Worm (Caenorhabditis elegans) whole organism, late embryonic: ENCODE results near the gene lgc-48.

Experiments used
- C38D4.7 ChIP-seq: fragments of 200-800 bp; sonication (Bioruptor generic); optimal IDR thresholded peaks from 2 replicates; lab custom pipeline; 2018; ENCODE audit warnings: mild to moderate bottlenecking, missing genetic modification characterization, moderate library complexity, missing compliant biosample characterization
- F13H6.1 ChIP-seq: sonication (generic microtip); optimal IDR thresholded peaks from 2 replicates; lab custom pipeline; 2016; ENCODE audit warnings: missing genetic modification characterization, missing compliant biosample characterization
- K02D7.2 ChIP-seq: sonication (generic microtip); optimal IDR thresholded peaks from 2 replicates; lab custom pipeline; 2017; ENCODE audit warnings: mild to moderate bottlenecking, missing genetic modification characterization, missing compliant biosample characterization
- K09A11.1 ChIP-seq: sonication (generic microtip); optimal IDR thresholded peaks from 2 replicates; lab custom pipeline; 2017; ENCODE audit warnings: antibody characterized with exemption, mild to moderate bottlenecking, missing genetic modification characterization, missing compliant biosample characterization; ENCODE audit not compliant: insufficient read depth
- ahr-1 ChIP-seq: sonication (generic microtip); optimal IDR thresholded peaks from 2 replicates; lab custom pipeline; 2016; ENCODE audit warnings: missing genetic modification characterization, missing compliant biosample characterization
- ama-1 ChIP-seq: fragments of 150-350 bp; optimal IDR thresholded peaks from 2 replicates; lab custom pipeline; 2014
- ceh-14 ChIP-seq: sonication (generic microtip); optimal IDR thresholded peaks from 2 replicates; lab custom pipeline; 2016; ENCODE audit warnings: missing genotype, missing genetic modification characterization, missing compliant biosample characterization
- ceh-18 ChIP-seq: sonication (generic microtip); optimal IDR thresholded peaks from 2 replicates; lab custom pipeline; 2016; ENCODE audit warnings: missing genetic modification characterization, missing compliant biosample characterization
- ceh-22 ChIP-seq: sonication (generic microtip); optimal IDR thresholded peaks from 2 replicates; lab custom pipeline; 2017; ENCODE audit warnings: missing biosample characterization, missing genetic modification characterization
- ceh-30 ChIP-seq: fragments of 150-350 bp; optimal IDR thresholded peaks from 2 replicates; lab custom pipeline; 2014; ENCODE audit warnings: missing biosample characterization, missing genetic modification characterization
- ceh-31 ChIP-seq: sonication (generic microtip); optimal IDR thresholded peaks from 2 replicates; lab custom pipeline; 2016; ENCODE audit warnings: missing genetic modification characterization, missing compliant biosample characterization
- ceh-34 ChIP-seq: sonication (generic microtip); optimal IDR thresholded peaks from 2 replicates; lab custom pipeline; 2016; ENCODE audit warnings: mild to moderate bottlenecking, missing genetic modification characterization, missing compliant biosample characterization
- ceh-45 ChIP-seq: fragments of 200-800 bp; sonication (Bioruptor generic); IDR thresholded peaks from 2 replicates; pipeline ENCODE4 v1.3.6; 2022; ENCODE audit warnings: missing genetic modification reagents, missing genetic modification characterization, missing compliant biosample characterization
- ceh-9 ChIP-seq: sonication (generic microtip); optimal IDR thresholded peaks from 2 replicates; lab custom pipeline; 2016; ENCODE audit warnings: mild to moderate bottlenecking, missing genetic modification characterization, inconsistent platforms, missing compliant biosample characterization
- dve-1 ChIP-seq: sonication (generic microtip); optimal IDR thresholded peaks from 2 replicates; lab custom pipeline; 2017; ENCODE audit warnings: antibody characterized with exemption, mild to moderate bottlenecking, missing genetic modification characterization, missing compliant biosample characterization
- elt-2 ChIP-seq: sonication (generic microtip); optimal IDR thresholded peaks from 2 replicates; lab custom pipeline; 2016; ENCODE audit warnings: missing genetic modification reagents, missing genetic modification characterization, missing compliant biosample characterization
- ets-4 ChIP-seq: sonication (generic microtip); optimal IDR thresholded peaks from 2 replicates; lab custom pipeline; 2016; ENCODE audit warnings: missing genetic modification characterization, missing compliant biosample characterization
- eyg-1 ChIP-seq: sonication (generic microtip); optimal IDR thresholded peaks from 2 replicates; lab custom pipeline; 2016; ENCODE audit warnings: missing genotype, missing genetic modification characterization, missing compliant biosample characterization
- fkh-10 ChIP-seq: fragments of 150-350 bp; optimal IDR thresholded peaks from 2 replicates; lab custom pipeline; 2014; ENCODE audit warnings: missing biosample characterization, missing genetic modification reagents, missing genetic modification characterization
- hlh-30 ChIP-seq: sonication (generic microtip); optimal IDR thresholded peaks from 2 replicates; lab custom pipeline; 2017; ENCODE audit warnings: antibody characterized with exemption, missing genetic modification characterization, missing compliant biosample characterization; ENCODE audit not compliant: insufficient read depth
- lim-6 ChIP-seq: sonication (generic microtip); optimal IDR thresholded peaks from 2 replicates; lab custom pipeline; 2016; ENCODE audit warnings: missing genetic modification characterization, missing compliant biosample characterization
- nfya-1 ChIP-seq: sonication (generic microtip); optimal IDR thresholded peaks from 2 replicates; lab custom pipeline; 2017; ENCODE audit warnings: missing genetic modification characterization, mild to moderate bottlenecking, missing compliant biosample characterization, antibody characterized with exemption, moderate library complexity
- nhr-11 ChIP-seq: fragments of 150-350 bp; optimal IDR thresholded peaks from 2 replicates; lab custom pipeline; 2014; ENCODE audit warnings: missing biosample characterization, missing genetic modification characterization
- odd-2 ChIP-seq: sonication (generic microtip); optimal IDR thresholded peaks from 2 replicates; lab custom pipeline; 2017; ENCODE audit warnings: antibody characterized with exemption, mild to moderate bottlenecking, missing genetic modification characterization, missing compliant biosample characterization
- pax-1 ChIP-seq: fragments of 150-350 bp; optimal IDR thresholded peaks from 2 replicates; lab custom pipeline; 2014; ENCODE audit warnings: missing biosample characterization, missing genetic modification characterization
- pha-2 ChIP-seq: sonication (generic microtip); optimal IDR thresholded peaks from 2 replicates; lab custom pipeline; 2017; ENCODE audit warnings: mild to moderate bottlenecking, missing genetic modification characterization, missing compliant biosample characterization
- pros-1 ChIP-seq: fragments of 150-350 bp; optimal IDR thresholded peaks from 2 replicates; lab custom pipeline; 2014; ENCODE audit warnings: missing biosample characterization, missing genetic modification reagents, missing genetic modification characterization
- sdc-2 ChIP-seq: sonication (generic microtip); optimal IDR thresholded peaks from 2 replicates; lab custom pipeline; 2016; ENCODE audit warnings: missing genotype, missing genetic modification characterization, missing compliant biosample characterization
- syd-9 ChIP-seq: sonication (generic microtip); optimal IDR thresholded peaks from 2 replicates; lab custom pipeline; 2016; ENCODE audit warnings: mild to moderate bottlenecking, missing genetic modification characterization, moderate library complexity, missing compliant biosample characterization
- tbx-7 ChIP-seq: sonication (generic microtip); optimal IDR thresholded peaks from 2 replicates; lab custom pipeline; 2016; ENCODE audit warnings: missing genotype, missing genetic modification characterization, missing compliant biosample characterization
- ttx-3 ChIP-seq: sonication (generic microtip); optimal IDR thresholded peaks from 2 replicates; lab custom pipeline; 2016; ENCODE audit warnings: missing genetic modification reagents, missing genetic modification characterization, missing compliant biosample characterization
- unc-3 ChIP-seq, 2 experiments: fragments of 200-800 bp in 1 of 2; sonication (Bioruptor generic) in 1 of 2; sonication (generic microtip) in 1 of 2; conservative IDR thresholded peaks in 1 of 2; optimal IDR thresholded peaks in 1 of 2; 2 replicates each; pipeline versions ENCODE4 v1.3.6 to Lab custom; 2016 to 2022; ENCODE audit warnings: missing compliant biosample characterization in 2 of 2, missing genetic modification characterization in 2 of 2, missing genetic modification reagents in 1 of 2
- unc-42 ChIP-seq: sonication (generic microtip); optimal IDR thresholded peaks from 2 replicates; lab custom pipeline; 2016; ENCODE audit warnings: missing genotype, missing genetic modification characterization, missing compliant biosample characterization

lgc-48 gene

DNA sequence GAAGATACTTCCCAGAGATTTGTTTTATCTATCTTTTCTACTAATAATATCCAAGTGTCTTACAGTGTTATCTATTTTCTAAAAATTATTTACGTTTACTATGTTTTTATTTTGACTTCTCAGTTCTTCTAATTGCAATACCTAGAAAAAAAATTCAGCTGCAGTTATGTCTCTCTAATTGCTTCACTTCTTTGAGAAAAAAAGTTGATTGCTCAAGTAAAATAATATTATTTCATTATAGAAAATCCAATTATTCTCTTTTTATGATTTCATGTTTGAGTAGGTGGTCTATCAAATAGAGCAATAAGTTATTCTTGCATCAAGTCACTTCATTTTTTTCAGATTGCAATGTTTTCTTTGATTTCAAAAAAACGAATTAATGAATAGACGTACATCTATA, 26.4 kb downstream of the lgc-48 start:
- TF ChIP-seq unc-3 (GFP tag; conservative IDR thresholded peaks at IDR 0.05; lab: Robert Waterston, UW) = no peak
- no peak for TF ChIP-seq unc-3 (tag; optimal IDR thresholded peaks at IDR 0.05; lab: Kevin White, UChicago)

DNA sequence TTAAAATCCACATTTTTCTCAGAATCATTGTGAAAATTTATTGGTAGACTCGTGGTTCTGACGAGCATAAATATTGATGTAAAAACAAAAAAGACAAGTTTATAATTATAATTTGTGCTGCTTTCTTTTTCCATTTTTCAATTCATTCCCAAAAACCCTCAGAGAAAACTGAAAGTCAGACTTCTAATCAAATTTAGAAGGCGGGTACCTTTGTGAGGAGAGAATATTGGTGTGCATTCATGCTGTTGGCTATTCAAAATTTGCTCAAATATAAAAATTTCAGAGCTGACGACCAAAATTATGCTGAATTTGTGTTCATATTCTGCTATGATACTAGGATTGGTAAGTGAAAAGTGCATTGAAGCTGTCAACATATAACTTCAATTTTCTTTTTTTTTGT, 27.0 kb downstream of the lgc-48 start, which contains the start of gene srx-125:
srx-125 (plus strand) TSS at position 301 of the 400 bp plus-strand sequence.
- TF ChIP-seq nfya-1 (no peak), ttx-3 (tag; lab: Kevin White, UChicago) (no peak), ceh-22 (tag; lab: Kevin White, UChicago) (no peak), pha-2 (tag; lab: Kevin White, UChicago) (no peak), eyg-1 (tag; lab: Kevin White, UChicago) (no peak), C38D4.7 (GFP tag; lab: Kevin White, UChicago) (no peak), dve-1 (tag; lab: Kevin White, UChicago) (no peak), syd-9 (tag; lab: Kevin White, UChicago) (no peak), hlh-30 (tag; lab: Kevin White, UChicago) (no peak), sdc-2 (no peak), ets-4 (tag; lab: Kevin White, UChicago) (no peak), ceh-34 (no peak), K02D7.2 (tag; lab: Kevin White, UChicago) (no peak), K09A11.1 (no peak), ceh-45 (GFP tag; lab: Robert Waterston, UW) (no peak), ceh-31 (tag; lab: Kevin White, UChicago) (no peak)

ce11 chrV:13369663-13370062, 29.6 kb downstream of the lgc-48 start:
- no peak for TF ChIP-seq odd-2

DNA sequence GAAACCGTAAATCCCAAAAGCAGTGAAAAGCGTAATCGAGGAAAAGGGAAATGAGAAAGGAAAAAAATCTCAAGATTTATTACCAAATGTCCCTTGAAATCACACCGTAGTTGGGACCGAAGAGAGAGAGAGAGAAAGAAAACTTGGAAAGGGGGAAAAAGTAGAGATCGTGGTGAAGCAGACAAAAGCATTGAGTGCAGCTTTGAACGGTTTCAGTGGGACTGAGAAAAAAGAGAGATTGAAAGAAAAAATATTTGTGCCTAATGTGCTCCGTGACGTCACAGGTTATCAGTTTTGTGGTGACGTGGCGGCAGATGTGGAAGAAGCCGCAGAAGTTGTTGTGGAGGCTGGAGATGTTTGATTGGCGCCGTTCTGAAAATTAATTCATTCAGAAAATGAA, 30.2 kb downstream of the lgc-48 start:
- TF ChIP-seq ceh-9 (tag; lab: Kevin White, UChicago) = no peak
- no peak for TF ChIP-seq unc-42 (tag; lab: Kevin White, UChicago)
- TF ChIP-seq ceh-14 (tag; lab: Kevin White, UChicago) = no peak
- no peak for TF ChIP-seq pax-1 (tag; lab: Kevin White, UChicago)
- no peak for TF ChIP-seq sdc-2
- no peak for TF ChIP-seq pha-2 (tag; lab: Kevin White, UChicago)
- no peak for TF ChIP-seq ama-1 (lab: Kevin White, UChicago)
- TF ChIP-seq ceh-34 = no peak
- no peak for TF ChIP-seq fkh-10 (GFP tag; lab: Kevin White, UChicago)
- TF ChIP-seq eyg-1 (tag; lab: Kevin White, UChicago) = no peak
- TF ChIP-seq lim-6 (tag; lab: Kevin White, UChicago) = no peak
- TF ChIP-seq ceh-18 (tag; lab: Kevin White, UChicago) = no peak
- no peak for TF ChIP-seq nhr-11 (tag; lab: Kevin White, UChicago)
- TF ChIP-seq tbx-7 = no peak

ce11 chrV:13371336-13371735, 31.3 kb downstream of the lgc-48 start:
- TF ChIP-seq pros-1 (tag; lab: Kevin White, UChicago) = peak; percentile 1
- TF ChIP-seq F13H6.1 (tag; lab: Kevin White, UChicago) = peak; percentile 49
- TF ChIP-seq pax-1 (tag; lab: Kevin White, UChicago) = no peak
- no peak for TF ChIP-seq K09A11.1
- TF ChIP-seq ceh-31 (tag; lab: Kevin White, UChicago) = peak; percentile 34
- TF ChIP-seq, all 69 proteins: peak for 3

- TF ChIP-seq ahr-1 (tag; lab: Kevin White, UChicago) (no peak), elt-2 (tag; lab: Kevin White, UChicago) (peak; percentile 61), unc-3 (GFP tag; conservative IDR thresholded peaks at IDR 0.05; lab: Robert Waterston, UW) (no peak), unc-3 (tag; optimal IDR thresholded peaks at IDR 0.05; lab: Kevin White, UChicago) (no peak), ceh-30 (tag; lab: Kevin White, UChicago) (no peak)
- TF ChIP-seq, all 69 proteins: peak for 1
Observed at ce11 chrV:13372821-13373220, 32.8 kb downstream of the lgc-48 start.
